Fruit fly (Drosophila melanogaster) whole organism, prepupa: ENCODE measurements around the gene Grx1.

Experiments
- CG10631 ChIP-seq: fragments of 200-800 bp; sonication (Bioruptor generic); optimal IDR thresholded peaks from 2 replicates; lab custom pipeline; 2016; ENCODE audit warnings: missing biosample characterization, missing genetic modification characterization
- CG4318 ChIP-seq: fragments of 200-800 bp; sonication (Bioruptor generic); optimal IDR thresholded peaks from 3 replicates; lab custom pipeline; 2017; ENCODE audit warnings: missing biosample characterization, mild to moderate bottlenecking, missing genetic modification characterization
- CG6276 ChIP-seq: fragments of 200-800 bp; sonication (Bioruptor generic); optimal IDR thresholded peaks from 2 replicates; lab custom pipeline; 2017; ENCODE audit warnings: missing biosample characterization, mild to moderate bottlenecking, missing genetic modification characterization
- Eip78C ChIP-seq: fragments of 200-800 bp; sonication (Bioruptor generic); peaks from one replicate; lab custom pipeline; 2016; ENCODE audit warnings: missing biosample characterization, missing genetic modification characterization
- Hr39 ChIP-seq: fragments of 200-800 bp; sonication (Bioruptor generic); optimal IDR thresholded peaks from 2 replicates; lab custom pipeline; 2016; ENCODE audit warnings: missing biosample characterization, missing genetic modification characterization
- Sox102F ChIP-seq: fragments of 200-800 bp; sonication (Bioruptor generic); optimal IDR thresholded peaks from 2 replicates; lab custom pipeline; 2016; ENCODE audit warnings: missing biosample characterization, mild to moderate bottlenecking, missing genetic modification characterization
- esn ChIP-seq: fragments of 200-800 bp; sonication (Bioruptor generic); optimal IDR thresholded peaks from 2 replicates; lab custom pipeline; 2016; ENCODE audit warnings: missing biosample characterization, mild to moderate bottlenecking, missing genetic modification characterization, moderate library complexity
- fkh ChIP-seq: fragments of 200-800 bp; sonication (Bioruptor generic); optimal IDR thresholded peaks from 3 replicates; lab custom pipeline; 2017; ENCODE audit warnings: missing biosample characterization, mild to moderate bottlenecking, missing genetic modification characterization, moderate library complexity

dm6 chr3L:18825993-18826392 lies 43.0 kb upstream of the Grx1 start:
- TF ChIP-seq Sox102F (no peak), CG10631 (GFP tag; lab: Kevin White, UChicago) (no peak), CG6276 (GFP tag; lab: Kevin White, UChicago) (no peak), CG4318 (no peak), fkh (GFP tag; lab: Kevin White, UChicago) (no peak), Hr39 (GFP tag; lab: Kevin White, UChicago) (no peak), esn (GFP tag; lab: Kevin White, UChicago) (no peak), Eip78C (GFP tag; lab: Kevin White, UChicago) (no peak)
